Worm (Caenorhabditis elegans): Measurements from ENCODE around the gene C01C4.2.

Gene C01C4.2

ce11 chrX:3683060-3683459 lies 31.8 kb upstream of the C01C4.2 start:
- TF ChIP-seq hlh-15 (tag; optimal IDR thresholded peaks at IDR 0.05) (no peak), pros-1 (tag; optimal IDR thresholded peaks at IDR 0.05) (no peak), fax-1 (tag; optimal IDR thresholded peaks at IDR 0.05) (no peak), unc-55 (GFP tag; optimal IDR thresholded peaks at IDR 0.05) (peak; percentile 77)

- TF ChIP-seq sox-4 (tag; optimal IDR thresholded peaks at IDR 0.05), result no peak
- TF ChIP-seq ceh-34 (tag; optimal IDR thresholded peaks at IDR 0.05), result no peak
- no peak for TF ChIP-seq nhr-11 (tag; optimal IDR thresholded peaks at IDR 0.05)
- TF ChIP-seq ceh-22 (tag; optimal IDR thresholded peaks at IDR 0.05), result no peak
- TF ChIP-seq odd-2 (tag; optimal IDR thresholded peaks at IDR 0.05), result no peak
- TF ChIP-seq ets-4 (tag; optimal IDR thresholded peaks at IDR 0.05), result no peak
- TF ChIP-seq ceh-45 (GFP tag; IDR thresholded peaks at IDR 0.05), result no peak
- TF ChIP-seq tbx-7 (tag; optimal IDR thresholded peaks at IDR 0.05), result no peak
Measured at ce11 chrX:3686420-3686819, 28.5 kb upstream of the C01C4.2 start.

- TF ChIP-seq pag-3 (tag; optimal IDR thresholded peaks at IDR 0.05; ENCODE audit: borderline replicate concordance) (no peak), ceh-31 (tag; optimal IDR thresholded peaks at IDR 0.05) (peak; percentile 23), hlh-15 (tag; optimal IDR thresholded peaks at IDR 0.05) (no peak), K02D7.2 (tag; optimal IDR thresholded peaks at IDR 0.05) (no peak), pha-2 (tag; optimal IDR thresholded peaks at IDR 0.05) (no peak), dve-1 (tag; optimal IDR thresholded peaks at IDR 0.05) (no peak), pat-9 (tag; optimal IDR thresholded peaks at IDR 0.05) (peak; percentile 4), Y22D7AL.16 (tag; optimal IDR thresholded peaks at IDR 0.05) (no peak), ceh-18 (tag; optimal IDR thresholded peaks at IDR 0.05) (peak; percentile 77), pqm-1 (tag; optimal IDR thresholded peaks at IDR 0.05) (no peak), unc-42 (tag; optimal IDR thresholded peaks at IDR 0.05) (no peak), ets-4 (tag; optimal IDR thresholded peaks at IDR 0.05) (no peak), hlh-6 (tag; optimal IDR thresholded peaks at IDR 0.05) (no peak), elt-4 (tag; optimal IDR thresholded peaks at IDR 0.05) (no peak), lin-11 (tag; optimal IDR thresholded peaks at IDR 0.05) (no peak), ceh-45 (GFP tag; IDR thresholded peaks at IDR 0.05) (no peak), ceh-6 (GFP tag; optimal IDR thresholded peaks at IDR 0.05) (no peak), gmeb-2 (tag; optimal IDR thresholded peaks at IDR 0.05) (no peak), ztf-16 (tag; optimal IDR thresholded peaks at IDR 0.05) (no peak), C38D4.7 (GFP tag; optimal IDR thresholded peaks at IDR 0.05) (no peak), odd-2 (tag; optimal IDR thresholded peaks at IDR 0.05) (no peak), ceh-9 (tag; optimal IDR thresholded peaks at IDR 0.05) (no peak), ceh-2 (tag; optimal IDR thresholded peaks at IDR 0.05) (no peak), unc-55 (GFP tag; optimal IDR thresholded peaks at IDR 0.05) (peak; percentile 84), ttx-3 (tag; optimal IDR thresholded peaks at IDR 0.05) (no peak), pha-4 (tag; optimal IDR thresholded peaks at IDR 0.05) (no peak), hlh-8 (tag; optimal IDR thresholded peaks at IDR 0.05) (no peak), nfya-1 (tag; optimal IDR thresholded peaks at IDR 0.05) (peak; percentile 39), rnt-1 (tag; optimal IDR thresholded peaks at IDR 0.05) (peak; percentile 59), ceh-34 (tag; optimal IDR thresholded peaks at IDR 0.05) (peak; percentile 11), nhr-232 (tag; optimal IDR thresholded peaks at IDR 0.05) (no peak), hlh-30 (tag; optimal IDR thresholded peaks at IDR 0.05; ENCODE audit: insufficient read depth) (no peak), nhr-11 (tag; optimal IDR thresholded peaks at IDR 0.05) (no peak), pax-1 (tag; optimal IDR thresholded peaks at IDR 0.05) (no peak), ceh-14 (tag; optimal IDR thresholded peaks at IDR 0.05) (no peak), fax-1 (tag; optimal IDR thresholded peaks at IDR 0.05) (no peak), ceh-22 (tag; optimal IDR thresholded peaks at IDR 0.05) (no peak), zip-5 (tag; optimal IDR thresholded peaks at IDR 0.05) (no peak), C08G9.2 (tag; optimal IDR thresholded peaks at IDR 0.05) (no peak)
Measured at ce11 chrX:3689155-3689719, 25.7 kb upstream of the C01C4.2 start, which contains the start of gene tag-278. TSS of gene tag-278 (minus strand) at chrX:3689205.
